Worm (Caenorhabditis elegans) whole organism, late embryonic: ENCODE data around the gene gsp-1.

ENCODE experiments used
- ahr-1 ChIP-seq: sonication (generic microtip); optimal IDR thresholded peaks from 2 replicates; lab custom pipeline; 2016; ENCODE audit warnings: missing genetic modification characterization, missing compliant biosample characterization
- ceh-24 ChIP-seq: sonication (generic microtip); optimal IDR thresholded peaks from 2 replicates; lab custom pipeline; 2016; ENCODE audit warnings: mild to moderate bottlenecking, missing genetic modification characterization, missing compliant biosample characterization
- nfya-1 ChIP-seq: sonication (generic microtip); optimal IDR thresholded peaks from 2 replicates; lab custom pipeline; 2017; ENCODE audit warnings: missing genetic modification characterization, mild to moderate bottlenecking, missing compliant biosample characterization, antibody characterized with exemption, moderate library complexity
- nhr-11 ChIP-seq: fragments of 150-350 bp; optimal IDR thresholded peaks from 2 replicates; lab custom pipeline; 2014; ENCODE audit warnings: missing biosample characterization, missing genetic modification characterization
- tbx-7 ChIP-seq: sonication (generic microtip); optimal IDR thresholded peaks from 2 replicates; lab custom pipeline; 2016; ENCODE audit warnings: missing genotype, missing genetic modification characterization, missing compliant biosample characterization

ce11 chrV:10699122-10699521, 16.9 kb downstream of the gsp-1 start:
- TF ChIP-seq tbx-7 (tag; lab: Kevin White, UChicago) (no peak), nfya-1 (no peak), nhr-11 (tag; lab: Kevin White, UChicago) (no peak), ahr-1 (tag; lab: Kevin White, UChicago) (no peak), ceh-24 (tag; lab: Kevin White, UChicago) (no peak)
